Worm (Caenorhabditis elegans) whole organism, midembryonic: ENCODE data around the gene tram-1.
A peak's percentile ranks its signal among the peaks of the same experiment; 100 is the strongest.

ENCODE experiments used
- T22C8.4 ChIP-seq: fragments of 200-800 bp; sonication (Bioruptor generic); IDR thresholded peaks from 2 replicates; pipeline ENCODE4 v1.3.6; 2022; ENCODE audit warnings: missing genetic modification characterization, missing compliant biosample characterization
- cog-1 ChIP-seq: sonication (generic microtip); optimal IDR thresholded peaks from 2 replicates; lab custom pipeline; 2016; ENCODE audit warnings: missing genetic modification characterization, missing compliant biosample characterization
- flt-1 ChIP-seq: fragments of 200-800 bp; sonication (Bioruptor generic); IDR thresholded peaks from 2 replicates; pipeline ENCODE4 v1.3.6; 2022; ENCODE audit warnings: missing genetic modification characterization, missing compliant biosample characterization
- klf-2 ChIP-seq: fragments of 200-800 bp; sonication (Bioruptor generic); conservative IDR thresholded peaks from 2 replicates; pipeline ENCODE4 v1.3.6; 2022; ENCODE audit warnings: missing genetic modification reagents, missing genetic modification characterization, missing compliant biosample characterization
- med-1 ChIP-seq: sonication (generic microtip); optimal IDR thresholded peaks from 2 replicates; lab custom pipeline; 2017; ENCODE audit warnings: missing genetic modification characterization, mild to moderate bottlenecking, missing compliant biosample characterization, antibody characterized with exemption, missing genetic modification reagents; ENCODE audit not compliant: insufficient read depth
- ref-1 ChIP-seq: fragments of 200-800 bp; sonication (Bioruptor generic); conservative IDR thresholded peaks from 2 replicates; pipeline ENCODE4 v1.3.6; 2022; ENCODE audit warnings: missing genetic modification reagents, missing genetic modification characterization, missing compliant biosample characterization
- tab-1 ChIP-seq: fragments of 200-800 bp; sonication (Bioruptor generic); IDR thresholded peaks from 2 replicates; pipeline ENCODE4 v1.3.6; 2022; ENCODE audit warnings: missing genetic modification characterization, missing compliant biosample characterization
- ztf-23 ChIP-seq: fragments of 200-800 bp; sonication (Bioruptor generic); IDR thresholded peaks from 2 replicates; pipeline ENCODE4 v1.3.6; 2022; ENCODE audit warnings: missing genetic modification reagents, missing genetic modification characterization, missing compliant biosample characterization
- ztf-29 ChIP-seq: fragments of 200-800 bp; sonication (Bioruptor generic); IDR thresholded peaks from 2 replicates; pipeline ENCODE4 v1.3.6; 2022; ENCODE audit warnings: missing genetic modification reagents, missing genetic modification characterization, missing compliant biosample characterization

Gene tram-1

ce11 chrIV:10214811-10215210 is 6.3 kb downstream of the tram-1 start, which contains the start of gene abt-1:
TSS of gene abt-1 (minus strand) at chrIV:10214911.
- TF ChIP-seq klf-2 (GFP tag; lab: Robert Waterston, UW) (no peak), ztf-29 (no peak), ref-1 (GFP tag; lab: Robert Waterston, UW) (no peak), cog-1 (tag; lab: Kevin White, UChicago) (no peak), T22C8.4 (GFP tag; lab: Robert Waterston, UW) (no peak)

- TF ChIP-seq klf-2 (GFP tag; lab: Robert Waterston, UW), result no peak
- no peak for TF ChIP-seq ztf-29
- no peak for TF ChIP-seq tab-1 (GFP tag; lab: Robert Waterston, UW)
- TF ChIP-seq cog-1 (tag; lab: Kevin White, UChicago), result no peak
- TF ChIP-seq flt-1, result no peak
- no peak for TF ChIP-seq T22C8.4 (GFP tag; lab: Robert Waterston, UW)
- TF ChIP-seq ref-1 (GFP tag; lab: Robert Waterston, UW), result no peak
- no peak for TF ChIP-seq ztf-23
- TF ChIP-seq med-1 (GFP tag; lab: Kevin White, UChicago), result no peak
Observed at ce11 chrIV:10206182-10206581, 14.9 kb downstream of the tram-1 start, which contains the start of gene K04D7.6. TSS of gene K04D7.6 (minus strand) at chrIV:10206282.

ce11 chrIV:10197317-10197867 is 23.7 kb downstream of the tram-1 start, which contains the start of gene gon-4:
TSS of gene gon-4 (plus strand) at chrIV:10197817.
- no peak for TF ChIP-seq ztf-29
- TF ChIP-seq ztf-23, result no peak
- no peak for TF ChIP-seq T22C8.4 (GFP tag; lab: Robert Waterston, UW)
- no peak for TF ChIP-seq klf-2 (GFP tag; lab: Robert Waterston, UW)
- TF ChIP-seq tab-1 (GFP tag; lab: Robert Waterston, UW), result no peak
- no peak for TF ChIP-seq flt-1
- TF ChIP-seq cog-1 (tag; lab: Kevin White, UChicago), result no peak
- no peak for TF ChIP-seq ref-1 (GFP tag; lab: Robert Waterston, UW)
- no peak for TF ChIP-seq med-1 (GFP tag; lab: Kevin White, UChicago)

- TF ChIP-seq ztf-23 (no peak), ztf-29 (no peak), tab-1 (GFP tag; lab: Robert Waterston, UW) (no peak), cog-1 (tag; lab: Kevin White, UChicago) (no peak), flt-1 (no peak), klf-2 (GFP tag; lab: Robert Waterston, UW) (no peak), ref-1 (GFP tag; lab: Robert Waterston, UW) (no peak), T22C8.4 (GFP tag; lab: Robert Waterston, UW) (no peak), med-1 (GFP tag; lab: Kevin White, UChicago) (no peak)
Observed at ce11 chrIV:10194345-10194744, 26.7 kb downstream of the tram-1 start, which contains the start of gene ptrg-1. TSS of gene ptrg-1 (minus strand) at chrIV:10194445.

- TF ChIP-seq flt-1 (no peak), tab-1 (GFP tag; lab: Robert Waterston, UW) (no peak), T22C8.4 (GFP tag; lab: Robert Waterston, UW) (no peak), med-1 (GFP tag; lab: Kevin White, UChicago) (no peak), klf-2 (GFP tag; lab: Robert Waterston, UW) (no peak), cog-1 (tag; lab: Kevin White, UChicago) (no peak), ref-1 (GFP tag; lab: Robert Waterston, UW) (no peak), ztf-29 (no peak), ztf-23 (no peak)
Observed at ce11 chrIV:10191498-10191897, 29.6 kb downstream of the tram-1 start.

ce11 chrIV:10190586-10190985 is 30.5 kb downstream of the tram-1 start:
- TF ChIP-seq tab-1 (GFP tag; lab: Robert Waterston, UW) (no peak), flt-1 (0 out of 2 replicates have a peak, but pooled peaks have one; percentile 22)

ce11 chrIV:10188505-10188904 is 32.6 kb downstream of the tram-1 start:
- TF ChIP-seq tab-1 (GFP tag; lab: Robert Waterston, UW) (no peak), ztf-29 (no peak), flt-1 (no peak), klf-2 (GFP tag; lab: Robert Waterston, UW) (no peak), ref-1 (GFP tag; lab: Robert Waterston, UW) (no peak), ztf-23 (no peak), med-1 (GFP tag; lab: Kevin White, UChicago) (no peak), T22C8.4 (GFP tag; lab: Robert Waterston, UW) (no peak), cog-1 (tag; lab: Kevin White, UChicago) (no peak)

ce11 chrIV:10180133-10180749 is 40.8 kb downstream of the tram-1 start, which contains the start of gene gta-1:
TSS of gene gta-1 (plus strand) at chrIV:10180660.
- TF ChIP-seq med-1 (GFP tag; lab: Kevin White, UChicago), result no peak
- no peak for TF ChIP-seq flt-1
- no peak for TF ChIP-seq ztf-29
- TF ChIP-seq ref-1 (GFP tag; lab: Robert Waterston, UW), result no peak
- no peak for TF ChIP-seq klf-2 (GFP tag; lab: Robert Waterston, UW)
- no peak for TF ChIP-seq cog-1 (tag; lab: Kevin White, UChicago)
- TF ChIP-seq ztf-23, result no peak
- no peak for TF ChIP-seq T22C8.4 (GFP tag; lab: Robert Waterston, UW)
- no peak for TF ChIP-seq tab-1 (GFP tag; lab: Robert Waterston, UW)

ce11 chrIV:10177779-10178178 is 43.3 kb downstream of the tram-1 start, which contains the start of gene mspn-1:
TSS of gene mspn-1 (plus strand) at chrIV:10177968.
- TF ChIP-seq tab-1 (GFP tag; lab: Robert Waterston, UW) (no peak), ztf-29 (no peak), T22C8.4 (GFP tag; lab: Robert Waterston, UW) (no peak), klf-2 (GFP tag; lab: Robert Waterston, UW) (no peak), cog-1 (tag; lab: Kevin White, UChicago) (no peak), flt-1 (no peak), med-1 (GFP tag; lab: Kevin White, UChicago) (no peak), ref-1 (GFP tag; lab: Robert Waterston, UW) (no peak), ztf-23 (no peak)
